Worm (Caenorhabditis elegans): Measurements from ENCODE around the gene fbxc-27.
A peak's percentile ranks its signal among the peaks of the same experiment; 100 is the strongest.

Gene fbxc-27

DNA sequence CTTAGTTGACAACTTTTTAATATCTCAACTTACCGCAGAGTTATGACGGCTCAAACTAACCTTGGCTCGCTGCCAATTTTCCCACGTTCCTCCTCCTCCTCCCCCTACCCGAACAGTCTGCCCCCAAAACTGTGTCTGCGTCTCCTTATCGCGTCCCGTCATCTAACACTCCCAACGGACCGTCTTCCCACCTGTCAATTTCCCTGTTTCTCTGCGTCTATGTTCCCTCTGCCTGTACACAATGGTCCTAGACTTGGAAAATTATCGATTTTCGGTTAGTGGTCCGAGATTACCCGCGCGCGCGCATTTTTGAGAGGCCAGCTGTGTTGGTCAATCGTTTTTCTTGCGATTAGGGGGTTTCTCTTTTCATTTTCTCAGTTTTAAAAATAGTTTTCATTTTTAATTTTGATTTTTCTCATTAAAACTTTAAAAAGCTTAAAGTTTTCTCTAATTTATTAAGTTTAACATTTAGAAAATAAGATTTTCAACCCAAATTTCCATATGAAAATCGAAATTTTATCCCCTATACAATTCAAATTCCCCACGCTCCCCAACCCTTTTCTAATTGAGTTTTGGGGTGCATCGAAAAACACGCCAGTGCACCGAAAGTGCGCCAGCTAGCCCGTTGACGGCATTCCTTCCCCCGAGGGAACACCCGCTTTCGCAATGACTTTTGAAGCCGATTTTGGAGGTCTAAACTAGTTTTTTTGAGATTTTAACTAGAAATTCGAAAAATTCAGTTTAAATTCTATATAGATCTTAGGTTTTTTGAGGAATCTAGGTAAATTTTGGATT, 36.4 kb upstream of the fbxc-27 start, which contains the start of gene alg-2:
TSS of gene alg-2 (plus strand) at position 220 of the 795 bp plus-strand sequence.
- TF ChIP-seq sptf-1 (tag; optimal IDR thresholded peaks at IDR 0.05), result peak; percentile 56
- TF ChIP-seq unc-120 (tag; optimal IDR thresholded peaks at IDR 0.05; ENCODE audit: poor library complexity, severe bottlenecking), result peak; percentile 28
- TF ChIP-seq unc-62 (GFP tag; optimal IDR thresholded peaks at IDR 0.05), result peak; percentile 48
- TF ChIP-seq ham-2 (GFP tag; optimal IDR thresholded peaks at IDR 0.05), result peak; percentile 63
- peak; percentile 32 for TF ChIP-seq hlh-1 (tag; optimal IDR thresholded peaks at IDR 0.05)
- TF ChIP-seq lin-13 (tag; optimal IDR thresholded peaks at IDR 0.05), result peak; percentile 19
- TF ChIP-seq zip-8 (tag; optimal IDR thresholded peaks at IDR 0.05), result no peak
- TF ChIP-seq ces-1 (GFP tag; optimal IDR thresholded peaks at IDR 0.05), result peak; percentile 75
- peak; percentile 27 for TF ChIP-seq mls-2 (tag; optimal IDR thresholded peaks at IDR 0.05)
- no peak for TF ChIP-seq ztf-11 (tag; optimal IDR thresholded peaks at IDR 0.05)
- peak; percentile 71 for TF ChIP-seq nhr-2 (tag; optimal IDR thresholded peaks at IDR 0.05)
- peak; percentile 92 for TF ChIP-seq lin-32 (GFP tag; optimal IDR thresholded peaks at IDR 0.05)
- TF ChIP-seq drap-1 (GFP tag; optimal IDR thresholded peaks at IDR 0.05), result no peak
- no peak for TF ChIP-seq unc-39 (tag; optimal IDR thresholded peaks at IDR 0.05)
- peak; percentile 76 for TF ChIP-seq cnd-1 (tag; optimal IDR thresholded peaks at IDR 0.05)
- TF ChIP-seq nhr-12 (tag; optimal IDR thresholded peaks at IDR 0.05), result no peak
- peak; percentile 96 for TF ChIP-seq ceh-39 (tag; optimal IDR thresholded peaks at IDR 0.05)
- TF ChIP-seq ceh-43 (GFP tag; optimal IDR thresholded peaks at IDR 0.05), result peak; percentile 43
- peak; percentile 93 for TF ChIP-seq elt-1 (tag; optimal IDR thresholded peaks at IDR 0.05; ENCODE audit: borderline replicate concordance, insufficient read depth)

DNA sequence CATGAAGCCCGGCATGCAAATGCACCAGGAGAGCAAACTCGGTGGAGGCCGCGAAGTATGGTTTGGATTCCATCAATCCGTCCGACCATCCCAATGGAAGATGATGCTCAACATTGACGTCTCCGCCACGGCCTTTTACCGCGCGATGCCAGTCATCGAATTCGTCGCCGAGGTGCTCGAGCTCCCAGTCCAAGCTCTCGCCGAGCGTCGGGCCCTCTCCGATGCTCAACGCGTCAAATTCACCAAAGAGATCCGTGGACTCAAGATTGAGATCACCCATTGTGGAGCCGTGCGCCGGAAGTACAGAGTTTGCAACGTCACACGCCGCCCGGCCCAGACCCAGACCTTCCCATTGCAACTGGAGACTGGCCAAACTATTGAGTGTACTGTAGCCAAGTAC, 33.8 kb upstream of the fbxc-27 start:
- no peak for TF ChIP-seq elt-3 (tag; optimal IDR thresholded peaks at IDR 0.05)
- no peak for TF ChIP-seq pha-4 (tag; optimal IDR thresholded peaks at IDR 0.05)
- no peak for TF ChIP-seq lin-13 (tag; optimal IDR thresholded peaks at IDR 0.05)
- TF ChIP-seq M03D4.4 (tag; optimal IDR thresholded peaks at IDR 0.05), result no peak
- no peak for TF ChIP-seq unc-62 (GFP tag; optimal IDR thresholded peaks at IDR 0.05)
- TF ChIP-seq mls-2 (tag; optimal IDR thresholded peaks at IDR 0.05), result no peak
- TF ChIP-seq zip-8 (tag; optimal IDR thresholded peaks at IDR 0.05), result no peak
- no peak for TF ChIP-seq tbx-8 (GFP tag; optimal IDR thresholded peaks at IDR 0.05)
- no peak for TF ChIP-seq ceh-43 (GFP tag; optimal IDR thresholded peaks at IDR 0.05)
- TF ChIP-seq ces-1 (GFP tag; optimal IDR thresholded peaks at IDR 0.05), result no peak
- no peak for TF ChIP-seq drap-1 (GFP tag; optimal IDR thresholded peaks at IDR 0.05)

- TF ChIP-seq nhr-28 (tag; optimal IDR thresholded peaks at IDR 0.05), result no peak
Measured at ce11 chrII:880666-881226, 28.8 kb upstream of the fbxc-27 start.

DNA sequence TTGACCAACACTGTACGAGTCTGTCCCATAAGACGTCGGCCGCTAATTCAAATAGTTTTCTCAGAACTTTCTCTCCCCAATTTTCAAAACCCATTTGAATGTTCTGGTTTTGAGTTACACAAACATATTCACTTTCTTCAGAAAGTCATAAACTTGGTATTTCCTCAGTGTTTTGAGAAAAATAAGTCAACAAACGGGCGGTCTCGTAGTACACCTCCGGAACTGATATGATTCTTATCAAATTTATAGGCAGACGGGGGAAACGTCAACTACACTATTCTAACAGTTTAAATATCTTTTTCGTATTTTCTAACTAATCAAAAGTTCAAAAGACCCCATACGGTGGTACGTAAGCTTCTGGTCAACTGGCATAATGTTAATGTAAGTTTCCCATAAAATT, 25.4 kb upstream of the fbxc-27 start:
- no peak for TF ChIP-seq nhr-28 (tag; optimal IDR thresholded peaks at IDR 0.05)
- no peak for TF ChIP-seq flh-1 (GFP tag; optimal IDR thresholded peaks at IDR 0.05)
- no peak for TF ChIP-seq nhr-76 (tag; optimal IDR thresholded peaks at IDR 0.05)
- no peak for TF ChIP-seq nhr-2 (tag; optimal IDR thresholded peaks at IDR 0.05)

- TF ChIP-seq lin-13 (tag; optimal IDR thresholded peaks at IDR 0.05) (no peak), mls-2 (tag; optimal IDR thresholded peaks at IDR 0.05) (no peak), M03D4.4 (tag; optimal IDR thresholded peaks at IDR 0.05) (no peak), hlh-1 (tag; optimal IDR thresholded peaks at IDR 0.05) (no peak), flh-1 (GFP tag; optimal IDR thresholded peaks at IDR 0.05) (no peak), ceh-83 (GFP tag; optimal IDR thresholded peaks at IDR 0.05) (no peak), mep-1 (tag; optimal IDR thresholded peaks at IDR 0.05) (no peak), unc-62 (GFP tag; optimal IDR thresholded peaks at IDR 0.05) (no peak), elt-3 (tag; optimal IDR thresholded peaks at IDR 0.05) (no peak), lin-32 (GFP tag; optimal IDR thresholded peaks at IDR 0.05) (no peak), bed-3 (GFP tag; optimal IDR thresholded peaks at IDR 0.05) (no peak), drap-1 (GFP tag; optimal IDR thresholded peaks at IDR 0.05) (no peak), elt-1 (tag; optimal IDR thresholded peaks at IDR 0.05; ENCODE audit: borderline replicate concordance, insufficient read depth) (no peak)
Measured at ce11 chrII:888024-888423, 21.5 kb upstream of the fbxc-27 start, which contains the start of gene T07D3.4. TSS of gene T07D3.4 (plus strand) at chrII:888309.

Data from whole organism, mixed stage, embryonic.